Fruit fly (Drosophila melanogaster) whole organism, embryonic: ENCODE data around the gene IRSp53.

ENCODE experiments used
- Aef1 ChIP-seq: fragments of 200-800 bp; sonication (Bioruptor generic); IDR thresholded peaks from 3 replicates; pipeline ENCODE4 v1.3.6; 2022; ENCODE audit warnings: missing biosample characterization, missing genetic modification characterization
- Atf3 ChIP-seq: fragments of 200-800 bp; sonication (Bioruptor generic); optimal IDR thresholded peaks from 3 replicates; lab custom pipeline; 2016; ENCODE audit warnings: missing biosample characterization, missing genetic modification characterization
- BEAF-32 ChIP-seq: fragments of 200-800 bp; sonication (Bioruptor generic); optimal IDR thresholded peaks from 3 replicates; lab custom pipeline; 2017; ENCODE audit warnings: missing biosample characterization, missing genetic modification characterization, mild to moderate bottlenecking, moderate library complexity, missing genetic modification reagents
- Blimp-1 ChIP-seq: fragments of 200-800 bp; sonication (Bioruptor generic); optimal IDR thresholded peaks from 3 replicates; lab custom pipeline; 2018; ENCODE audit warnings: missing biosample characterization, missing genetic modification characterization, mild to moderate bottlenecking, moderate library complexity, missing genetic modification reagents
- BtbVII ChIP-seq: fragments of 200-800 bp; sonication (Bioruptor generic); optimal IDR thresholded peaks from 3 replicates; lab custom pipeline; 2017; ENCODE audit warnings: missing biosample characterization, mild to moderate bottlenecking, missing genetic modification characterization
- C15 ChIP-seq: fragments of 200-800 bp; sonication (Bioruptor generic); IDR thresholded peaks from 3 replicates; pipeline ENCODE4 v1.3.6; 2022; ENCODE audit warnings: missing biosample characterization, missing genetic modification characterization
- CG14860 ChIP-seq: fragments of 200-800 bp; sonication (Bioruptor generic); IDR thresholded peaks from 3 replicates; pipeline ENCODE4 v1.3.6; 2022; ENCODE audit warnings: missing biosample characterization, missing genetic modification characterization; ENCODE audit not compliant: partially characterized antibody
- CG14965 ChIP-seq: fragments of 200-800 bp; sonication (Bioruptor generic); optimal IDR thresholded peaks from 2 replicates; lab custom pipeline; 2016; ENCODE audit warnings: missing biosample characterization, missing genetic modification characterization, borderline replicate concordance
- CG15011 ChIP-seq: fragments of 200-800 bp; sonication (Bioruptor generic); optimal IDR thresholded peaks from 3 replicates; lab custom pipeline; 2018; ENCODE audit warnings: missing biosample characterization, mild to moderate bottlenecking, missing genetic modification characterization
- CG15479 ChIP-seq: fragments of 200-800 bp; sonication (Bioruptor generic); optimal IDR thresholded peaks from 3 replicates; lab custom pipeline; 2019; ENCODE audit warnings: missing biosample characterization, mild to moderate bottlenecking, missing genetic modification characterization, moderate library complexity
- CG16863 ChIP-seq: fragments of 200-800 bp; sonication (Bioruptor generic); optimal IDR thresholded peaks from 3 replicates; lab custom pipeline; 2016; ENCODE audit warnings: missing biosample characterization, missing genetic modification characterization
- CG17328 ChIP-seq: fragments of 200-800 bp; sonication (Bioruptor generic); IDR thresholded peaks from 2 replicates; pipeline ENCODE4 v1.3.6; 2022; ENCODE audit warnings: missing biosample characterization, missing genetic modification characterization
- CG1792 ChIP-seq: fragments of 200-800 bp; sonication (Bioruptor generic); optimal IDR thresholded peaks from 2 replicates; lab custom pipeline; 2016; ENCODE audit warnings: missing biosample characterization, missing genetic modification characterization
- CG18476 ChIP-seq: fragments of 200-800 bp; sonication (Bioruptor generic); optimal IDR thresholded peaks from 2 replicates; lab custom pipeline; 2016; ENCODE audit warnings: missing biosample characterization, mild to moderate bottlenecking, missing genetic modification characterization
- CG2129 ChIP-seq: fragments of 200-800 bp; sonication (Bioruptor generic); IDR thresholded peaks from 2 replicates; pipeline ENCODE4 v1.3.6; 2022; ENCODE audit warnings: missing biosample characterization, missing genetic modification characterization; ENCODE audit not compliant: partially characterized antibody
- CG2875 ChIP-seq: fragments of 200-800 bp; sonication (Bioruptor generic); optimal IDR thresholded peaks from 2 replicates; lab custom pipeline; 2017; ENCODE audit warnings: missing biosample characterization, mild to moderate bottlenecking, missing genetic modification characterization, missing genetic modification reagents
- CG2889 ChIP-seq: fragments of 200-800 bp; sonication (Bioruptor generic); IDR thresholded peaks from 3 replicates; pipeline ENCODE4 v1.3.6; 2022; ENCODE audit warnings: missing biosample characterization, missing genetic modification characterization
- CG30403 ChIP-seq: fragments of 200-800 bp; sonication (Bioruptor generic); optimal IDR thresholded peaks from 3 replicates; lab custom pipeline; 2016; ENCODE audit warnings: missing biosample characterization, missing genetic modification characterization
- CG32767 ChIP-seq: fragments of 200-800 bp; sonication (Bioruptor generic); IDR thresholded peaks from 2 replicates; pipeline ENCODE4 v1.3.6; 2022; ENCODE audit warnings: missing biosample characterization, missing genetic modification characterization
- CG33557 ChIP-seq: fragments of 200-800 bp; sonication (Bioruptor generic); optimal IDR thresholded peaks from 2 replicates; lab custom pipeline; 2019; ENCODE audit warnings: missing biosample characterization, mild to moderate bottlenecking, missing genetic modification characterization, moderate library complexity
- CG3407 ChIP-seq: fragments of 200-800 bp; sonication (Bioruptor generic); optimal IDR thresholded peaks from 2 replicates; lab custom pipeline; 2018; ENCODE audit warnings: missing biosample characterization, mild to moderate bottlenecking, missing genetic modification characterization
- CG3726 ChIP-seq: fragments of 200-800 bp; sonication (Bioruptor generic); IDR thresholded peaks from 3 replicates; pipeline ENCODE4, ENCODE4 v1.3.6; 2022; ENCODE audit warnings: missing biosample characterization, missing genetic modification characterization
- CG4707 ChIP-seq: fragments of 200-800 bp; sonication (Bioruptor generic); optimal IDR thresholded peaks from 2 replicates; lab custom pipeline; 2018; ENCODE audit warnings: missing biosample characterization, mild to moderate bottlenecking, missing genetic modification characterization, moderate library complexity
- CG6654 ChIP-seq: fragments of 200-800 bp; sonication (Bioruptor generic); optimal IDR thresholded peaks from 2 replicates; lab custom pipeline; 2017; ENCODE audit warnings: missing biosample characterization, mild to moderate bottlenecking, missing genetic modification characterization
- D19A ChIP-seq: fragments of 200-800 bp; optimal IDR thresholded peaks from 3 replicates; lab custom pipeline; 2019; ENCODE audit warnings: missing biosample characterization, mild to moderate bottlenecking, missing genetic modification characterization, moderate library complexity
- Dad ChIP-seq: fragments of 200-800 bp; sonication (Bioruptor generic); optimal IDR thresholded peaks from 3 replicates; lab custom pipeline; 2016; ENCODE audit warnings: missing biosample characterization, missing genetic modification characterization
- Doc2 ChIP-seq: fragments of 200-800 bp; sonication (Bioruptor generic); IDR thresholded peaks from 2 replicates; pipeline ENCODE4 v1.3.6; 2022; ENCODE audit warnings: missing biosample characterization, missing genetic modification characterization
- Dp ChIP-seq: fragments of 200-800 bp; sonication (Bioruptor generic); optimal IDR thresholded peaks from 2 replicates; lab custom pipeline; 2018; ENCODE audit warnings: missing biosample characterization, mild to moderate bottlenecking, missing genetic modification characterization, moderate library complexity
- Fer1 ChIP-seq: fragments of 200-800 bp; sonication (Bioruptor generic); optimal IDR thresholded peaks from 2 replicates; lab custom pipeline; 2017; ENCODE audit warnings: missing biosample characterization, mild to moderate bottlenecking, missing genetic modification characterization
- Max ChIP-seq: fragments of 200-800 bp; sonication (Bioruptor generic); optimal IDR thresholded peaks from 2 replicates; lab custom pipeline; 2016; ENCODE audit warnings: missing biosample characterization, mild to moderate bottlenecking, missing genetic modification characterization
- NfI ChIP-seq: fragments of 200-800 bp; sonication (Bioruptor generic); optimal IDR thresholded peaks from 3 replicates; lab custom pipeline; 2018; ENCODE audit warnings: missing biosample characterization, mild to moderate bottlenecking, missing genetic modification characterization, moderate library complexity
- Oli ChIP-seq: fragments of 200-800 bp; sonication (Bioruptor generic); optimal IDR thresholded peaks from 2 replicates; lab custom pipeline; 2018; ENCODE audit warnings: missing biosample characterization, mild to moderate bottlenecking, missing genetic modification characterization, moderate library complexity
- Opbp ChIP-seq: fragments of 200-800 bp; sonication (Bioruptor generic); IDR thresholded peaks from 3 replicates; pipeline ENCODE4 v1.3.6; 2022; ENCODE audit warnings: missing biosample characterization, missing genetic modification characterization; ENCODE audit not compliant: partially characterized antibody
- Pdp1 ChIP-seq, 2 experiments: fragments of 200-800 bp; sonication (Bioruptor generic); optimal IDR thresholded peaks; 3 replicates each; lab custom pipeline; 2016; ENCODE audit warnings: missing biosample characterization in 2 of 2, missing genetic modification characterization in 2 of 2, mild to moderate bottlenecking in 1 of 2, moderate library complexity in 1 of 2
- Ravus ChIP-seq: fragments of 200-800 bp; sonication (Bioruptor generic); IDR thresholded peaks from 2 replicates; pipeline ENCODE4 v1.3.6; 2022; ENCODE audit warnings: missing biosample characterization, missing genetic modification characterization
- Sry-δ ChIP-seq: fragments of 200-800 bp; sonication (Bioruptor generic); optimal IDR thresholded peaks from 2 replicates; lab custom pipeline; 2016; ENCODE audit warnings: missing biosample characterization, missing genetic modification characterization
- bbx ChIP-seq: fragments of 200-800 bp; sonication (Bioruptor generic); IDR thresholded peaks from 2 replicates; pipeline ENCODE4 v1.3.6; 2022; ENCODE audit warnings: missing biosample characterization, missing genetic modification characterization; ENCODE audit not compliant: partially characterized antibody
- chm ChIP-seq: fragments of 200-800 bp; sonication (Bioruptor generic); IDR thresholded peaks from 2 replicates; pipeline ENCODE4 v1.3.6; 2022; ENCODE audit warnings: missing biosample characterization, missing genetic modification characterization
- dati ChIP-seq: fragments of 200-800 bp; sonication (Bioruptor generic); IDR thresholded peaks from 2 replicates; pipeline ENCODE4 v1.3.6; 2022; ENCODE audit warnings: missing biosample characterization, missing genetic modification characterization
- gce ChIP-seq: fragments of 200-800 bp; sonication (Bioruptor generic); IDR thresholded peaks from 3 replicates; pipeline ENCODE4 v1.3.6; 2022; ENCODE audit warnings: missing biosample characterization, missing genetic modification characterization
- gcm2 ChIP-seq: fragments of 200-800 bp; sonication (Bioruptor generic); optimal IDR thresholded peaks from 2 replicates; lab custom pipeline; 2016; ENCODE audit warnings: missing biosample characterization, missing genetic modification characterization
- jigr1 ChIP-seq: fragments of 200-800 bp; sonication (Bioruptor generic); IDR thresholded peaks from 3 replicates; pipeline ENCODE4 v1.3.6; 2022; ENCODE audit warnings: missing biosample characterization, missing genetic modification characterization
- schlank ChIP-seq: fragments of 200-800 bp; sonication (Bioruptor generic); optimal IDR thresholded peaks from 2 replicates; lab custom pipeline; 2018; ENCODE audit warnings: missing biosample characterization, mild to moderate bottlenecking, missing genetic modification characterization
- sob ChIP-seq: fragments of 200-800 bp; sonication (Bioruptor generic); IDR thresholded peaks from 2 replicates; pipeline ENCODE4 v1.3.6; 2022; ENCODE audit warnings: missing biosample characterization, missing genetic modification characterization
- sr ChIP-seq: fragments of 200-800 bp; sonication (Bioruptor generic); IDR thresholded peaks from 3 replicates; pipeline ENCODE4 v1.3.6; 2022; ENCODE audit warnings: missing biosample characterization, missing genetic modification characterization
- twi ChIP-seq: fragments of 200-800 bp; optimal IDR thresholded peaks from 2 replicates; lab custom pipeline; 2019; ENCODE audit warnings: missing biosample characterization, mild to moderate bottlenecking, missing genetic modification characterization, moderate library complexity
- z ChIP-seq: fragments of 200-800 bp; sonication (Bioruptor generic); IDR thresholded peaks from 3 replicates; pipeline ENCODE4 v1.3.6; 2022; ENCODE audit warnings: missing biosample characterization, missing genetic modification characterization
- zen2 ChIP-seq: fragments of 200-800 bp; sonication (Bioruptor generic); IDR thresholded peaks from 3 replicates; pipeline ENCODE4 v1.3.6; 2022; ENCODE audit warnings: missing biosample characterization, missing genetic modification characterization; ENCODE audit not compliant: partially characterized antibody

Gene IRSp53

dm6 chr3L:11118627-11119395 lies 17.0 kb upstream of the IRSp53 start:
- no peak for TF ChIP-seq BEAF-32 (GFP tag; lab: Kevin White, UChicago)
- peak; percentile 60 for TF ChIP-seq Dad (GFP tag; lab: Kevin White, UChicago)
- TF ChIP-seq D19A = peak; percentile 53
- no peak for TF ChIP-seq jigr1 (GFP tag; lab: Robert Waterston, UW)
- TF ChIP-seq Fer1 (GFP tag; lab: Kevin White, UChicago) = peak; percentile 91
- peak; percentile 26; the same call in 1 of the 2 replicates for TF ChIP-seq bbx
- peak; percentile 54 for TF ChIP-seq twi (tag; lab: Kevin White, UChicago)
- 0 out of 3 replicates have a peak, but pooled peaks have one; percentile 26 for TF ChIP-seq Opbp (GFP tag; lab: Robert Waterston, UW)
- no peak for TF ChIP-seq CG2129 (GFP tag; lab: Robert Waterston, UW)
- no peak; the same call in none of the 2 replicates for TF ChIP-seq chm
- peak; percentile 86 for TF ChIP-seq CG15479 (GFP tag; lab: Kevin White, UChicago)
- TF ChIP-seq CG16863 (GFP tag; lab: Kevin White, UChicago) = peak; percentile 54
- TF ChIP-seq Ravus = no peak
- TF ChIP-seq CG14860 = no peak
- TF ChIP-seq gce (GFP tag; lab: Robert Waterston, UW) = 0 out of 3 replicates have a peak, but pooled peaks have one; percentile 47
- peak; percentile 85 for TF ChIP-seq CG33557 (GFP tag; lab: Kevin White, UChicago)
- TF ChIP-seq Doc2 (GFP tag; lab: Robert Waterston, UW) = no peak
- peak; percentile 87 for TF ChIP-seq CG3407 (GFP tag; lab: Kevin White, UChicago)
- peak; percentile 46 for TF ChIP-seq CG18476 (GFP tag; lab: Kevin White, UChicago)
- TF ChIP-seq Dp (GFP tag; lab: Kevin White, UChicago) = no peak
- peak; percentile 55 for TF ChIP-seq Blimp-1 (GFP tag; lab: Kevin White, UChicago)
- TF ChIP-seq sob (GFP tag; lab: Robert Waterston, UW) = peak; percentile 74
- TF ChIP-seq Atf3 (GFP tag; lab: Kevin White, UChicago) = peak; percentile 42
- peak; percentile 84 for TF ChIP-seq CG2875 (GFP tag; lab: Kevin White, UChicago)
- TF ChIP-seq CG2889 (GFP tag; lab: Robert Waterston, UW) = no peak
- TF ChIP-seq CG17328 (GFP tag; lab: Robert Waterston, UW) = peak; percentile 69
- TF ChIP-seq gcm2 (GFP tag; lab: Kevin White, UChicago) = peak; percentile 60
- TF ChIP-seq C15 = 0 out of 3 replicates have a peak, but pooled peaks have one; percentile 66
- TF ChIP-seq CG32767 (GFP tag; lab: Robert Waterston, UW) = peak; percentile 89
- TF ChIP-seq Max (GFP tag; lab: Kevin White, UChicago) = peak; percentile 49
- TF ChIP-seq Sry-δ (GFP tag; lab: Kevin White, UChicago) = no peak
- no peak for TF ChIP-seq zen2 (GFP tag; lab: Robert Waterston, UW)
- TF ChIP-seq CG30403 = peak; percentile 17
- peak; percentile 75 for TF ChIP-seq CG15011 (GFP tag; lab: Kevin White, UChicago)
- TF ChIP-seq NfI (GFP tag; lab: Kevin White, UChicago) = peak; percentile 65
- TF ChIP-seq CG4707 (GFP tag; lab: Kevin White, UChicago) = peak; percentile 72
- no peak for TF ChIP-seq CG14965 (GFP tag; lab: Kevin White, UChicago)
- no peak for TF ChIP-seq sr (GFP tag; lab: Robert Waterston, UW)
- TF ChIP-seq Aef1 (GFP tag; lab: Robert Waterston, UW) = peak; percentile 50; the same call in 1 of the 3 replicates
- no peak for TF ChIP-seq CG3726 (GFP tag; lab: Robert Waterston, UW)
- TF ChIP-seq CG1792 (GFP tag; lab: Kevin White, UChicago) = peak; percentile 69
- no peak for TF ChIP-seq z (GFP tag; lab: Robert Waterston, UW)
- peak; percentile 55 to 75 for TF ChIP-seq Pdp1 (GFP tag; optimal IDR thresholded peaks at IDR 0.05; lab: Kevin White, UChicago)
- TF ChIP-seq CG6654 (GFP tag; lab: Kevin White, UChicago) = no peak
- TF ChIP-seq schlank (tag; lab: Kevin White, UChicago) = peak; percentile 85
- peak; percentile 73 for TF ChIP-seq BtbVII
- TF ChIP-seq Oli = no peak
- TF ChIP-seq dati = no peak
